Worm (Caenorhabditis elegans): ENCODE results near the gene acdh-12.

ce11 chrII:7231951-7232350 lies 36.5 kb upstream of the acdh-12 start:
- TF ChIP-seq him-1 (tag; optimal IDR thresholded peaks at IDR 0.05) = no peak
- no peak for TF ChIP-seq W03F9.2 (tag; optimal IDR thresholded peaks at IDR 0.05)
